Worm (Caenorhabditis elegans) whole organism, early embryonic: ENCODE results near the gene D2023.4.

Experiments
- B0310.2 ChIP-seq: sonication (generic microtip); optimal IDR thresholded peaks from 2 replicates; lab custom pipeline; 2016; ENCODE audit warnings: mild to moderate bottlenecking, missing genetic modification characterization, missing compliant biosample characterization
- aly-1 ChIP-seq: sonication (generic microtip); optimal IDR thresholded peaks from 2 replicates; lab custom pipeline; 2016; ENCODE audit warnings: missing genetic modification characterization, missing compliant biosample characterization
- hmg-4 ChIP-seq: fragments of 200-800 bp; sonication (Bioruptor generic); optimal IDR thresholded peaks from 2 replicates; lab custom pipeline; 2018; ENCODE audit warnings: mild to moderate bottlenecking, missing genetic modification characterization, missing compliant biosample characterization

DNA sequence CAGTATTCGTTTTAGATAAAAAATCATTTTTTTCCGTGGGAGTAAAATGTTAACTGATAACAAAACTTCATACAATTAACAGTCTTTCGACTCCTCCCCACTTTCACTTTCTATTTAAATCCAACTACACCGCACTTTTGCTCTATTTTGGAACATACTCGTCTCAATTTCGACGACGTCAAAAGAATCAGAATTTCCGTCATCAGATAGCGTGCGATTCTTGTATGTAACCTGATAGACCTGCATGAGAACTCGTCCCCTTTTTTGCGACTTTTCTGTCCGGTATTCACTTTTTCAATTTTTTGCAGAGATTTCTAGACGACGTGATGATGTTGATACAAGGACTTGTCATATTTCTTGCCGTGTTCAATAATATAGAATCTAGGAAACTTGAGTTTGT is 7.8 kb upstream of the D2023.4 start, which contains the start of gene pho-8:
- TF ChIP-seq hmg-4 (GFP tag; lab: Kevin White, UChicago) (no peak), B0310.2 (tag; lab: Kevin White, UChicago) (no peak), aly-1 (tag; lab: Kevin White, UChicago) (no peak)
